Worm (Caenorhabditis elegans) whole organism, mixed stage, embryonic: ENCODE measurements around the gene str-247.

Experiments used
- M03D4.4 ChIP-seq: sonication (generic microtip); optimal IDR thresholded peaks from 2 replicates; lab custom pipeline; 2017; ENCODE audit warnings: mild to moderate bottlenecking, missing genetic modification characterization, missing compliant biosample characterization
- bed-3 ChIP-seq: fragments of 200-800 bp; sonication (Bioruptor generic); optimal IDR thresholded peaks from 3 replicates; lab custom pipeline; 2018; ENCODE audit warnings: mild to moderate bottlenecking, missing genetic modification characterization, moderate library complexity, missing compliant biosample characterization
- blmp-1 ChIP-seq: fragments of 150-350 bp; optimal IDR thresholded peaks from 2 replicates; lab custom pipeline; 2014; ENCODE audit warnings: missing biosample characterization, missing genetic modification characterization
- ceh-39 ChIP-seq: fragments of 150-350 bp; optimal IDR thresholded peaks from 2 replicates; lab custom pipeline; 2014; ENCODE audit warnings: missing biosample characterization, missing genetic modification characterization
- ceh-83 ChIP-seq: fragments of 200-800 bp; sonication (Bioruptor generic); optimal IDR thresholded peaks from 2 replicates; lab custom pipeline; 2018; ENCODE audit warnings: mild to moderate bottlenecking, missing genetic modification characterization, missing compliant biosample characterization
- ces-1 ChIP-seq: fragments of 150-350 bp; optimal IDR thresholded peaks from 2 replicates; lab custom pipeline; 2014; ENCODE audit warnings: missing biosample characterization, missing genetic modification reagents, missing genetic modification characterization
- cnd-1 ChIP-seq: fragments of 200-800 bp; sonication (Bioruptor generic); optimal IDR thresholded peaks from 2 replicates; lab custom pipeline; 2018; ENCODE audit warnings: mild to moderate bottlenecking, missing genetic modification characterization, missing compliant biosample characterization
- drap-1 ChIP-seq: fragments of 200-800 bp; sonication (Bioruptor generic); optimal IDR thresholded peaks from 3 replicates; lab custom pipeline; 2018; ENCODE audit warnings: mild to moderate bottlenecking, missing genetic modification characterization, missing compliant biosample characterization
- elt-1 ChIP-seq: sonication (generic microtip); optimal IDR thresholded peaks from 2 replicates; lab custom pipeline; 2017; ENCODE audit warnings: missing genetic modification characterization, mild to moderate bottlenecking, missing compliant biosample characterization, antibody characterized with exemption, moderate library complexity, borderline replicate concordance; ENCODE audit not compliant: insufficient read depth
- elt-3 ChIP-seq: fragments of 150-350 bp; optimal IDR thresholded peaks from 2 replicates; lab custom pipeline; 2014; ENCODE audit warnings: missing biosample characterization, missing genetic modification characterization
- flh-1 ChIP-seq: fragments of 200-800 bp; sonication (Bioruptor generic); optimal IDR thresholded peaks from 2 replicates; lab custom pipeline; 2018; ENCODE audit warnings: mild to moderate bottlenecking, missing genetic modification characterization, moderate library complexity, missing compliant biosample characterization
- ham-2 ChIP-seq: fragments of 200-800 bp; sonication (Bioruptor generic); optimal IDR thresholded peaks from 2 replicates; lab custom pipeline; 2018; ENCODE audit warnings: mild to moderate bottlenecking, missing genetic modification characterization, missing compliant biosample characterization
- hlh-1 ChIP-seq: fragments of 150-350 bp; optimal IDR thresholded peaks from 2 replicates; lab custom pipeline; 2014; ENCODE audit warnings: missing biosample characterization, missing genetic modification reagents, missing genetic modification characterization
- lin-13 ChIP-seq: fragments of 150-350 bp; optimal IDR thresholded peaks from 2 replicates; lab custom pipeline; 2014; ENCODE audit warnings: missing biosample characterization, missing genetic modification characterization
- lsy-2 ChIP-seq: fragments of 150-350 bp; optimal IDR thresholded peaks from 2 replicates; lab custom pipeline; 2014; ENCODE audit warnings: missing biosample characterization, missing genetic modification characterization
- mab-5 ChIP-seq: fragments of 150-350 bp; optimal IDR thresholded peaks from 2 replicates; lab custom pipeline; 2014; ENCODE audit warnings: missing biosample characterization, missing genetic modification characterization
- mep-1 ChIP-seq: fragments of 150-350 bp; optimal IDR thresholded peaks from 2 replicates; lab custom pipeline; 2017; ENCODE audit warnings: missing biosample characterization, missing genetic modification reagents, missing genetic modification characterization, inconsistent platforms
- nhr-12 ChIP-seq: fragments of 150-350 bp; optimal IDR thresholded peaks from 2 replicates; lab custom pipeline; 2014; ENCODE audit warnings: missing biosample characterization, missing genetic modification characterization
- nhr-2 ChIP-seq: fragments of 150-350 bp; optimal IDR thresholded peaks from 2 replicates; lab custom pipeline; 2014; ENCODE audit warnings: missing biosample characterization, missing genetic modification characterization
- nhr-237 ChIP-seq: fragments of 150-350 bp; optimal IDR thresholded peaks from 2 replicates; lab custom pipeline; 2014; ENCODE audit warnings: missing biosample characterization, missing genetic modification characterization
- nhr-28 ChIP-seq: fragments of 150-350 bp; optimal IDR thresholded peaks from 2 replicates; lab custom pipeline; 2014; ENCODE audit warnings: missing biosample characterization, missing genetic modification characterization
- pha-4 ChIP-seq: fragments of 150-350 bp; optimal IDR thresholded peaks from 2 replicates; lab custom pipeline; 2018; ENCODE audit warnings: missing biosample characterization, missing genetic modification reagents, missing genetic modification characterization
- sem-2 ChIP-seq: fragments of 200-800 bp; sonication (Bioruptor generic); optimal IDR thresholded peaks from 2 replicates; lab custom pipeline; 2018; ENCODE audit warnings: mild to moderate bottlenecking, missing genetic modification characterization, missing compliant biosample characterization
- snpc-4 ChIP-seq: fragments of 150-350 bp; optimal IDR thresholded peaks from 2 replicates; lab custom pipeline; 2014; ENCODE audit warnings: missing biosample characterization, missing genetic modification characterization
- sptf-1 ChIP-seq: sonication (generic microtip); optimal IDR thresholded peaks from 2 replicates; lab custom pipeline; 2017; ENCODE audit warnings: mild to moderate bottlenecking, missing genetic modification characterization, moderate library complexity, missing compliant biosample characterization
- unc-120 ChIP-seq: sonication (generic microtip); optimal IDR thresholded peaks from 2 replicates; lab custom pipeline; 2017; ENCODE audit warnings: missing genetic modification characterization, missing compliant biosample characterization; ENCODE audit not compliant: poor library complexity, severe bottlenecking
- unc-39 ChIP-seq: fragments of 150-350 bp; optimal IDR thresholded peaks from 2 replicates; lab custom pipeline; 2014; ENCODE audit warnings: missing biosample characterization, missing genetic modification characterization
- unc-62 ChIP-seq: fragments of 150-350 bp; optimal IDR thresholded peaks from 2 replicates; lab custom pipeline; 2014; ENCODE audit warnings: missing biosample characterization, missing genetic modification reagents, missing genetic modification characterization
- zip-8 ChIP-seq: fragments of 150-350 bp; optimal IDR thresholded peaks from 2 replicates; lab custom pipeline; 2014; ENCODE audit warnings: missing biosample characterization, missing genetic modification characterization
- ztf-11 ChIP-seq: fragments of 150-350 bp; optimal IDR thresholded peaks from 2 replicates; lab custom pipeline; 2014; ENCODE audit warnings: missing biosample characterization, missing genetic modification characterization

str-247 gene

DNA sequence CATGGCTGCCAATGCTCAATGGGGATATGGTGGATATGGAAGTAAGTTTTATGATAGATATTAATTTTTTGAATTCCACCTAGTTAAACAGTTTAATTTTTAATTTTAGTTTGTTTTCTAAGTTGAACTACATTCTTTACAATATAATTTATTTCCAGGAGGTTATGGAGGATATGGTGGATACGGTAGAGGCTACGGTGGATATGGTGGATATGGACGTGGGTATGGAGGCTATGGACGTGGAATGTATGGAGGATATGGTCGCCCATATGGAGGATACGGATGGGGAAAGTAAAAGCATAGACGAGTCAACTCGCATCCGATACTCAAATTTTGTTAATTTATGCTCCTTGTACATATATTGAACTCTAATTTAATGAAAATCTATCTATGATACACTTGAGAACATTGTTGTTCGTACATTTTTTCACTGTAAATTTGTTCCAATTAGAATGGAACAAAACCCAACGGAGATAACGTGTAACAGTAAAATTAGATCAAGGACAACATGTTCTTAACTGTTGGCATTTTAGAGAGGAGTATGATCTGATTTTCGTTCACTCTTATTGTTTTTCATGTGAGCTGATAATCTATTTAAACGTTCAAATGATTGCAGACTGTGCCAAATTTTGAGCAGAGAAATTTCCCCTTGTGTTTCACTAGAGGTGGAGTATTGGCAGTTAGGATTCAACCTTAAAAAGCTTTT lies 26.5 kb downstream of the str-247 start:
- TF ChIP-seq ham-2: no peak
- TF ChIP-seq snpc-4 (tag; lab: Kevin White, UChicago): no peak
- TF ChIP-seq unc-39: no peak
- no peak for TF ChIP-seq sptf-1 (tag; lab: Kevin White, UChicago)
- TF ChIP-seq mab-5 (tag; lab: Kevin White, UChicago): no peak
- TF ChIP-seq nhr-12: no peak
- no peak for TF ChIP-seq M03D4.4 (tag; lab: Kevin White, UChicago)
- no peak for TF ChIP-seq sem-2 (GFP tag; lab: Kevin White, UChicago)
- TF ChIP-seq cnd-1 (tag; lab: Kevin White, UChicago): no peak
- no peak for TF ChIP-seq mep-1
- no peak for TF ChIP-seq elt-1 (tag; lab: Kevin White, UChicago)

DNA sequence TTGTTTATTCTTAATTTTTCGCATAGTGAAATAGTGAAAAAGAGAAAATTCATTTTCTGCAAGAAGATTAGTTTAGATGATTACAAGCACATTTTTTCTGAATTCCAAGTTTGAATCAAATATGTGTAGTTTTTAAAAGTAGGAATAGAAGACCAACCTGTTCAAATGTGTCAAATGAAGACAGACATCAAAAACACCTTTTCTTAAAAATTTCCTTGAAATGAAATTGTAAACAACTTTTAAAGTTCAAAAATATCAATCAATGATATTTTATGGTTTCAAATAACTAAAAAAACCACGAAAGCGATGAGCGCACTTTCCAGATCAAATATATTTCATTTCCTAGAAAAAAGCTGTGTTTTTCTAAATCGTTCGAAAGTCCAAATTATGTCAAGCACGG lies 27.8 kb downstream of the str-247 start, which contains the start of gene nlp-30:
TSS of gene nlp-30 (plus strand) at position 301 of the 400 bp plus-strand sequence.
- TF ChIP-seq lin-13: no peak
- TF ChIP-seq ces-1: no peak
- TF ChIP-seq blmp-1 (tag; lab: Kevin White, UChicago): no peak
- TF ChIP-seq nhr-12: no peak
- TF ChIP-seq pha-4 (tag; lab: Kevin White, UChicago): no peak
- TF ChIP-seq ztf-11 (tag; lab: Kevin White, UChicago): no peak
- TF ChIP-seq, all 35 proteins: peak for 0

DNA sequence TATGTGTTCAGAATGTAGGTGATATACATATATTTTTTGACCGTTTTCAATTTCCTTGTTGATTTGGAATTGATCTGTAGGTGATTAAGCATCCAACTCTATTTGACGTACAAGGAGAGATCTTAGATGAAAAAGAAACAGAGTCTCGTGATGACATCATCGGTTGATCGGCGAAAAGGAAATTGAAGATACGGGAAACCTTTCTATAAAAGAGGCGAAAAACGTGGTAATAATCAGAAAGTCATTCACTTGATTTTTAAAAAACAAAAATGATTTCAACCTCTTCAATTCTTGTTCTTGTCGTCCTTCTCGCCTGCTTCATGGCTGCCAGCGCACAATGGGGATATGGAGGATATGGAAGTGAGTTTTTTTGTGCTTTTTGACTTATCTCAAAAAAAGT lies 30.3 kb downstream of the str-247 start, which contains the start of gene nlp-29:
TSS of gene nlp-29 (plus strand) at position 248 of the 400 bp plus-strand sequence.
- no peak for TF ChIP-seq ztf-11 (tag; lab: Kevin White, UChicago)
- TF ChIP-seq ham-2: no peak
- no peak for TF ChIP-seq zip-8 (tag; lab: Kevin White, UChicago)
- no peak for TF ChIP-seq unc-62 (GFP tag; lab: Kevin White, UChicago)
- no peak for TF ChIP-seq bed-3 (GFP tag; lab: Kevin White, UChicago)
- TF ChIP-seq ceh-83: no peak
- no peak for TF ChIP-seq blmp-1 (tag; lab: Kevin White, UChicago)
- no peak for TF ChIP-seq nhr-237 (tag; lab: Kevin White, UChicago)
- TF ChIP-seq sem-2 (GFP tag; lab: Kevin White, UChicago): no peak
- no peak for TF ChIP-seq ces-1
- no peak for TF ChIP-seq lsy-2 (tag; lab: Kevin White, UChicago)

DNA sequence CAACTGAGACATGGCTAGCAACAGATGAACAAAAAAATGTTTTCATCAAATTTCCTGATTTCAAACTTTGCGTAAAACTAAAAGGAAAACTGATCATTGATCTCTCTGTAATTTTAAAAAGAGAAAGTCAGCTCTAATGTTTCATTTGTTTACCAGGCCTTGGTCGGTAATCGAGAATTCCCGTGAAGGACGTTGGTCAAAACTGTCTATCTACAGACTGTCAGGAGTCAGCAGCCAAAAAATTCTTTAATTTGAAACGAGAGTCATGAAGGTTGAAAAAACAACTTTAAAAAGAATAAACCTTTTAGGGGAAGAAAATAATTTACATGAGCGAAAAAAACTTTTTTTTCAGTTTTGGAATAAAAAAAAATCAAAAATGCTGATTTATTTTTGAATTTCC lies 31.3 kb downstream of the str-247 start:
- TF ChIP-seq nhr-2 (tag; lab: Kevin White, UChicago): no peak
- no peak for TF ChIP-seq ceh-39 (tag; lab: Kevin White, UChicago)
- TF ChIP-seq M03D4.4 (tag; lab: Kevin White, UChicago): no peak
- no peak for TF ChIP-seq sptf-1 (tag; lab: Kevin White, UChicago)
- TF ChIP-seq ces-1: no peak
- no peak for TF ChIP-seq snpc-4 (tag; lab: Kevin White, UChicago)
- TF ChIP-seq ceh-83: no peak
- no peak for TF ChIP-seq unc-62 (GFP tag; lab: Kevin White, UChicago)
- TF ChIP-seq nhr-28 (tag; lab: Kevin White, UChicago): no peak
- TF ChIP-seq ham-2: no peak
- TF ChIP-seq hlh-1 (tag; lab: Kevin White, UChicago): no peak
- no peak for TF ChIP-seq unc-120 (tag; lab: Kevin White, UChicago)
- TF ChIP-seq zip-8 (tag; lab: Kevin White, UChicago): no peak
- TF ChIP-seq pha-4 (tag; lab: Kevin White, UChicago): no peak
- no peak for TF ChIP-seq flh-1 (GFP tag; lab: Kevin White, UChicago)
- no peak for TF ChIP-seq elt-3 (tag; lab: Kevin White, UChicago)
- TF ChIP-seq bed-3 (GFP tag; lab: Kevin White, UChicago): no peak
- TF ChIP-seq unc-39: no peak
- TF ChIP-seq, all 35 proteins: peak for 0

DNA sequence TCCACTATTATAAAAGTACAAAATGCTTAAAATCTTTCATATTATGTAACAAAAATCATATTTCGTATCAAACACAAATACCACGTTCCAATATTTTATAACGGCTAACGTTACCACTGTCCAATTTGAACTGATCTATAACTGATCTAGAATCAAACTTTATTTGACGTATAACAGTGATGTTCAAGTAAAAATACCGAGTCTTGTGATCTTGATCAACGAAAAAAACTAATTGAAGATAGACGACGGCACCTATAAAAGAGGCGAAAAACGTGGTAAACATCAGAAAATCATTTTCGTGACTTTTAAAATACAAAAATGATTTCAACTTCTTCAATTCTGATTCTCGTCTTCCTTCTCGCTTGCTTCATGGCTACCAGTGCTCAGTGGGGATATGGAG lies 33.8 kb downstream of the str-247 start, which contains the start of gene nlp-28:
TSS of gene nlp-28 (plus strand) at position 285 of the 400 bp plus-strand sequence.
- TF ChIP-seq drap-1 (GFP tag; lab: Kevin White, UChicago) (no peak), flh-1 (GFP tag; lab: Kevin White, UChicago) (no peak), ztf-11 (tag; lab: Kevin White, UChicago) (no peak), ceh-39 (tag; lab: Kevin White, UChicago) (no peak), nhr-12 (no peak), sem-2 (GFP tag; lab: Kevin White, UChicago) (no peak), mep-1 (no peak), cnd-1 (tag; lab: Kevin White, UChicago) (no peak), blmp-1 (tag; lab: Kevin White, UChicago) (no peak), unc-120 (tag; lab: Kevin White, UChicago) (no peak)
